Fruit fly (Drosophila melanogaster): ENCODE results near the gene mRpS24.

The mRpS24 gene

DNA sequence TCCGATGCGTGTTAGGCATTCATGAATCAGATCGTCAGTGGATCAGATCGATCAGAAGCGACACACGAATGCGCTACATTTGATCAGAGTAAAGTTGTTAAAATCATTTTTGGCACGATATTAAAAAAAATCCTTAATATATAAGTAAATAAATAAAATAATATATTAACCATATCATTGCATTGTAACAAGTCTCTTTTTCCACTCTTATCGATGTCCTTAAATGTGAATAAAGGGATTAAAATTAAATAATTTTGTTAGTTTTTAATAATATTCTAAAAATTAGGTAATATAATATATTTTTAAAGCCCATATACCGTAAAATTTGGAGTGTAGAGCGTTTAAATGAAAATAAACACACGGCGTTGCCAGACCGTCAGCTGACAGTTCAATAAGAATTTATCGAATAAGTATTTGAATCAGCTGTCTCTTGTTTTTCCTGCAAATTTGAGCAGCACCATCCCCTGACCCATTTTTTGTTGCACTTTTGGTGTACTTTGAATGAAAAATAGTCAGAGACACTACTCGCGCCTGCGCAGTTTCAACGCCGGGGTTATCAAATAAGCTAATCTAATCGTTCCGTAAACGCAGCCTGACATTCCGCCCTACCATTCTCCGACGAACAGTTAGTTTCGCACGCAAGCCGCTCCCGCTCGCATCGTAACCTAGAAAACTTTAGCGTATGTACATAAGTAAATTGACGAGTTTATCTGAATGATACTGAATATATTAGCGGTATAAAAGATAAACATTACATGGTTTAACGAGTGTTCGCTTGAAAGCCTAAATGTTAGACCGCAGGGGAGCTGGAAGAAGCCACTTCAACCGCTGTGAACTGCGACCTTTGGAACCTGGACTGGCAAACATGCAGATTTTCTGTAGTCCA lies 11.2 kb downstream of the mRpS24 start, which contains the start of the genes p38a and CG6178 (continued):
- TF ChIP-seq twi (tag; optimal IDR thresholded peaks at IDR 0.05) (peak; percentile 95), CG3281 (GFP tag; optimal IDR thresholded peaks at IDR 0.05) (peak; percentile 99), Gsc (GFP tag; IDR thresholded peaks at IDR 0.05) (no peak; the same call in 1 of the 2 replicates), Nf-YC (tag; optimal IDR thresholded peaks at IDR 0.05) (peak; percentile 93), jing (GFP tag; optimal IDR thresholded peaks at IDR 0.05) (peak; percentile 82), sens (GFP tag) (peak; percentile 82), Doc2 (GFP tag; IDR thresholded peaks at IDR 0.05) (peak; percentile 89), sna (GFP tag; IDR thresholded peaks at IDR 0.05; ENCODE audit: partially characterized antibody) (no peak), hb (GFP tag; IDR thresholded peaks at IDR 0.05; ENCODE audit: partially characterized antibody) (no peak), salm (tag; optimal IDR thresholded peaks at IDR 0.05) (peak; percentile 96), CG32532 (GFP tag; IDR thresholded peaks at IDR 0.05) (peak; percentile 98), CG7987 (GFP tag; optimal IDR thresholded peaks at IDR 0.05) (peak; percentile 89), aop (GFP tag; IDR thresholded peaks at IDR 0.05) (peak; percentile 63; the same call in 1 of the 2 replicates), repo (GFP tag; optimal IDR thresholded peaks at IDR 0.05) (no peak), MBD-R2 (GFP tag; IDR thresholded peaks at IDR 0.05) (peak; percentile 81), CG12299 (tag; optimal IDR thresholded peaks at IDR 0.05) (peak; percentile 94), CG17829 (tag; optimal IDR thresholded peaks at IDR 0.05) (peak; percentile 98), cg (GFP tag; optimal IDR thresholded peaks at IDR 0.05) (no peak), CG7357 (GFP tag; IDR thresholded peaks at IDR 0.05) (peak; percentile 94), kay (GFP tag; optimal IDR thresholded peaks at IDR 0.05) (peak; percentile 92), sim (GFP tag; IDR thresholded peaks at IDR 0.05) (peak; percentile 89), CG6689 (GFP tag; IDR thresholded peaks at IDR 0.05) (peak; percentile 98), tgo (GFP tag; IDR thresholded peaks at IDR 0.05) (peak; percentile 98), gcm (GFP tag; optimal IDR thresholded peaks at IDR 0.05) (peak; percentile 98), CG4617 (GFP tag; optimal IDR thresholded peaks at IDR 0.05; ENCODE audit: borderline replicate concordance) (peak; percentile 82), pb (GFP tag; optimal IDR thresholded peaks at IDR 0.05) (no peak), Hmr (GFP tag; optimal IDR thresholded peaks at IDR 0.05) (peak; percentile 98), Hey (tag; optimal IDR thresholded peaks at IDR 0.05) (peak; percentile 53), Mad (GFP tag; optimal IDR thresholded peaks at IDR 0.05) (peak; percentile 73), ap (GFP tag; IDR thresholded peaks at IDR 0.05) (peak; percentile 95), CG33213 (GFP tag; optimal IDR thresholded peaks at IDR 0.05) (peak; percentile 14), Camta (GFP tag; optimal IDR thresholded peaks at IDR 0.05) (peak; percentile 33), CG14965 (GFP tag; optimal IDR thresholded peaks at IDR 0.05; ENCODE audit: borderline replicate concordance) (no peak), CG3838 (GFP tag; optimal IDR thresholded peaks at IDR 0.05) (peak; percentile 71), Elba2 (GFP tag; optimal IDR thresholded peaks at IDR 0.05) (peak; percentile 89), CG32767 (GFP tag; IDR thresholded peaks at IDR 0.05) (peak; percentile 98), CG10209 (GFP tag; optimal IDR thresholded peaks at IDR 0.05) (peak; percentile 98), CG13424 (tag; optimal IDR thresholded peaks at IDR 0.05) (peak; percentile 99), chif (GFP tag; optimal IDR thresholded peaks at IDR 0.05) (peak in 1 of 2 experiments; percentile 27), jigr1 (GFP tag; IDR thresholded peaks at IDR 0.05) (peak; percentile 91; the same call in 2 of the 3 replicates), mam (GFP tag; optimal IDR thresholded peaks at IDR 0.05) (peak; percentile 72), NK7.1 (GFP tag; optimal IDR thresholded peaks at IDR 0.05) (no peak), BtbVII (GFP tag; optimal IDR thresholded peaks at IDR 0.05) (peak; percentile 96), zfh2 (GFP tag; optimal IDR thresholded peaks at IDR 0.05) (peak; percentile 86), crc (GFP tag; optimal IDR thresholded peaks at IDR 0.05) (no peak), CG16779 (GFP tag; IDR thresholded peaks at IDR 0.05) (peak; percentile 79), CG7963 (GFP tag; IDR thresholded peaks at IDR 0.05; ENCODE audit: partially characterized antibody) (no peak), Ets97D (GFP tag; optimal IDR thresholded peaks at IDR 0.05) (peak; percentile 50), CG10431 (GFP tag; optimal IDR thresholded peaks at IDR 0.05) (peak; percentile 83)
